Fruit fly (Drosophila melanogaster) whole organism, adult: ENCODE measurements around the gene CG5276.
A peak's percentile ranks its signal among the peaks of the same experiment; 100 is the strongest.

ENCODE experiments used
- CG11617 ChIP-seq: fragments of 200-800 bp; sonication (Bioruptor generic); optimal IDR thresholded peaks from 2 replicates; lab custom pipeline; 2017; ENCODE audit warnings: mild to moderate bottlenecking, missing biosample characterization, missing genetic modification reagents, missing genetic modification characterization
- CG12768 ChIP-seq: fragments of 200-800 bp; sonication (Bioruptor generic); optimal IDR thresholded peaks from 2 replicates; lab custom pipeline; 2017; ENCODE audit warnings: missing biosample characterization, missing genetic modification characterization, mild to moderate bottlenecking, moderate library complexity, missing genetic modification reagents
- CG14711 ChIP-seq: fragments of 200-800 bp; sonication (Bioruptor generic); optimal IDR thresholded peaks from 2 replicates; lab custom pipeline; 2018; ENCODE audit warnings: missing biosample characterization, mild to moderate bottlenecking, missing genetic modification characterization, moderate library complexity
- CG1620 ChIP-seq: fragments of 200-800 bp; sonication (Bioruptor generic); optimal IDR thresholded peaks from 2 replicates; lab custom pipeline; 2016; ENCODE audit warnings: missing biosample characterization, missing genetic modification characterization
- CG33017 ChIP-seq: fragments of 200-800 bp; sonication (Bioruptor generic); optimal IDR thresholded peaks from 2 replicates; lab custom pipeline; 2018; ENCODE audit warnings: missing biosample characterization, mild to moderate bottlenecking, missing genetic modification characterization, moderate library complexity
- CG5204 ChIP-seq: fragments of 200-800 bp; sonication (Bioruptor generic); optimal IDR thresholded peaks from 2 replicates; lab custom pipeline; 2016; ENCODE audit warnings: missing biosample characterization, missing genetic modification characterization
- CG7045 ChIP-seq: fragments of 200-800 bp; sonication (Bioruptor generic); optimal IDR thresholded peaks from 2 replicates; lab custom pipeline; 2017; ENCODE audit warnings: missing biosample characterization, mild to moderate bottlenecking, missing genetic modification characterization
- CG7101 ChIP-seq: fragments of 200-800 bp; sonication (Bioruptor generic); optimal IDR thresholded peaks from 2 replicates; lab custom pipeline; 2018; ENCODE audit warnings: missing biosample characterization, mild to moderate bottlenecking, missing genetic modification characterization, moderate library complexity
- Clk ChIP-seq: fragments of 200-800 bp; sonication (Bioruptor generic); optimal IDR thresholded peaks from 2 replicates; lab custom pipeline; 2017; ENCODE audit warnings: missing biosample characterization, missing genetic modification characterization
- Crg-1 ChIP-seq: fragments of 200-800 bp; sonication (Bioruptor generic); optimal IDR thresholded peaks from 2 replicates; lab custom pipeline; 2016; ENCODE audit warnings: missing biosample characterization, missing genetic modification characterization
- Hr96 ChIP-seq: fragments of 200-800 bp; sonication (Bioruptor generic); optimal IDR thresholded peaks from 2 replicates; lab custom pipeline; 2016; ENCODE audit warnings: missing biosample characterization, missing genetic modification characterization
- Mnt ChIP-seq: fragments of 200-800 bp; sonication (Bioruptor generic); optimal IDR thresholded peaks from 2 replicates; lab custom pipeline; 2016; ENCODE audit warnings: missing biosample characterization, mild to moderate bottlenecking, missing genetic modification characterization
- bab1 ChIP-seq: fragments of 200-800 bp; sonication (Bioruptor generic); optimal IDR thresholded peaks from 3 replicates; lab custom pipeline; 2019; ENCODE audit warnings: missing biosample characterization, mild to moderate bottlenecking, missing genetic modification characterization, moderate library complexity
- cic ChIP-seq: fragments of 200-800 bp; sonication (Bioruptor generic); optimal IDR thresholded peaks from 2 replicates; lab custom pipeline; 2017; ENCODE audit warnings: missing biosample characterization, mild to moderate bottlenecking, missing genetic modification characterization, moderate library complexity
- cnc ChIP-seq, 2 experiments: fragments of >200 bp; optimal IDR thresholded peaks; 2 replicates each; lab custom pipeline; 2017
- kay ChIP-seq: fragments of 200-800 bp; sonication (Bioruptor generic); peaks from one replicate; lab custom pipeline; 2016; ENCODE audit warnings: missing biosample characterization, missing genetic modification characterization, borderline replicate concordance
- ovo ChIP-seq: fragments of 200-800 bp; sonication (Bioruptor generic); optimal IDR thresholded peaks from 2 replicates; lab custom pipeline; 2016; ENCODE audit warnings: missing biosample characterization, missing genetic modification characterization
- pad ChIP-seq: fragments of 200-800 bp; sonication (Bioruptor generic); optimal IDR thresholded peaks from 3 replicates; lab custom pipeline; 2017; ENCODE audit warnings: missing biosample characterization, missing genetic modification characterization, mild to moderate bottlenecking, moderate library complexity, missing genetic modification reagents
- tj ChIP-seq: fragments of 200-800 bp; sonication (Bioruptor generic); optimal IDR thresholded peaks from 3 replicates; lab custom pipeline; 2017; ENCODE audit warnings: missing biosample characterization, mild to moderate bottlenecking, missing genetic modification characterization, moderate library complexity
- toe ChIP-seq: fragments of 200-800 bp; sonication (Bioruptor generic); optimal IDR thresholded peaks from 2 replicates; lab custom pipeline; 2016; ENCODE audit warnings: missing biosample characterization, missing genetic modification characterization

CG5276 gene

dm6 chr3R:11454210-11454904 lies 22.8 kb downstream of the CG5276 start:
- TF ChIP-seq CG11617 (peak; percentile 73), tj (GFP tag; lab: Kevin White, UChicago) (peak; percentile 71), ovo (GFP tag; lab: Kevin White, UChicago) (peak; percentile 48), Clk (peak; percentile 49), CG14711 (tag; lab: Kevin White, UChicago) (peak; percentile 55), Hr96 (GFP tag; lab: Kevin White, UChicago) (peak; percentile 25), CG1620 (GFP tag; lab: Kevin White, UChicago) (peak; percentile 34), CG12768 (GFP tag; lab: Kevin White, UChicago) (peak; percentile 64), CG33017 (tag; lab: Kevin White, UChicago) (peak; percentile 78), CG5204 (GFP tag; lab: Kevin White, UChicago) (peak; percentile 58), cnc (optimal IDR thresholded peaks at IDR 0.05; lab: Kevin White, UChicago) (peak; percentile 69 to 92), Mnt (GFP tag; lab: Kevin White, UChicago) (no peak), toe (GFP tag; lab: Kevin White, UChicago) (peak; percentile 46), CG7101 (tag; lab: Kevin White, UChicago) (peak; percentile 68), cic (GFP tag; lab: Kevin White, UChicago) (peak; percentile 57), kay (GFP tag; lab: Kevin White, UChicago) (peak; percentile 87), pad (peak; percentile 61), bab1 (GFP tag; lab: Kevin White, UChicago) (peak; percentile 81), CG7045 (GFP tag; lab: Kevin White, UChicago) (peak; percentile 56), Crg-1 (GFP tag; lab: Kevin White, UChicago) (no peak)

- no peak for TF ChIP-seq CG14711 (tag; lab: Kevin White, UChicago)
- no peak for TF ChIP-seq pad
- TF ChIP-seq kay (GFP tag; lab: Kevin White, UChicago) = no peak
- no peak for TF ChIP-seq tj (GFP tag; lab: Kevin White, UChicago)
- TF ChIP-seq CG11617 = no peak
- no peak for TF ChIP-seq CG1620 (GFP tag; lab: Kevin White, UChicago)
- no peak for TF ChIP-seq bab1 (GFP tag; lab: Kevin White, UChicago)
- no peak for TF ChIP-seq toe (GFP tag; lab: Kevin White, UChicago)
- no peak for TF ChIP-seq CG33017 (tag; lab: Kevin White, UChicago)
- TF ChIP-seq cnc (optimal IDR thresholded peaks at IDR 0.05; lab: Kevin White, UChicago) = no peak
- no peak for TF ChIP-seq CG7101 (tag; lab: Kevin White, UChicago)
- no peak for TF ChIP-seq CG5204 (GFP tag; lab: Kevin White, UChicago)
- TF ChIP-seq cic (GFP tag; lab: Kevin White, UChicago) = no peak
- no peak for TF ChIP-seq CG7045 (GFP tag; lab: Kevin White, UChicago)
- TF ChIP-seq ovo (GFP tag; lab: Kevin White, UChicago) = no peak
- no peak for TF ChIP-seq Clk
- no peak for TF ChIP-seq Mnt (GFP tag; lab: Kevin White, UChicago)
- TF ChIP-seq CG12768 (GFP tag; lab: Kevin White, UChicago) = no peak
- no peak for TF ChIP-seq Crg-1 (GFP tag; lab: Kevin White, UChicago)
- TF ChIP-seq Hr96 (GFP tag; lab: Kevin White, UChicago) = no peak
These were observed 25.0 kb downstream of the CG5276 start for dm6 chr3R:11456539-11456938.

- TF ChIP-seq Hr96 (GFP tag; lab: Kevin White, UChicago) = no peak
- peak; percentile 14 for TF ChIP-seq kay (GFP tag; lab: Kevin White, UChicago)
These were observed 25.7 kb downstream of the CG5276 start for dm6 chr3R:11457286-11457685.

dm6 chr3R:11458022-11458850 lies 26.7 kb downstream of the CG5276 start:
- TF ChIP-seq CG33017 (tag; lab: Kevin White, UChicago) (peak; percentile 72), CG14711 (tag; lab: Kevin White, UChicago) (peak; percentile 66), kay (GFP tag; lab: Kevin White, UChicago) (peak; percentile 59), CG7101 (tag; lab: Kevin White, UChicago) (peak; percentile 72), CG12768 (GFP tag; lab: Kevin White, UChicago) (peak; percentile 59), CG11617 (peak; percentile 54), Mnt (GFP tag; lab: Kevin White, UChicago) (peak; percentile 47), CG7045 (GFP tag; lab: Kevin White, UChicago) (no peak), ovo (GFP tag; lab: Kevin White, UChicago) (no peak), Hr96 (GFP tag; lab: Kevin White, UChicago) (peak; percentile 17), cnc (optimal IDR thresholded peaks at IDR 0.05; lab: Kevin White, UChicago) (no peak), CG5204 (GFP tag; lab: Kevin White, UChicago) (no peak), Crg-1 (GFP tag; lab: Kevin White, UChicago) (no peak), pad (peak; percentile 17)

dm6 chr3R:11458851-11459175 lies 27.3 kb downstream of the CG5276 start:
- TF ChIP-seq CG7101 (tag; lab: Kevin White, UChicago) (no peak), CG5204 (GFP tag; lab: Kevin White, UChicago) (no peak), CG14711 (tag; lab: Kevin White, UChicago) (no peak), CG7045 (GFP tag; lab: Kevin White, UChicago) (no peak)
